Worm (Caenorhabditis elegans) whole organism, late embryonic: ENCODE measurements around the gene acdh-13.

ENCODE experiments used
- C08G9.2 ChIP-seq: sonication (generic microtip); optimal IDR thresholded peaks from 2 replicates; lab custom pipeline; 2016; ENCODE audit warnings: mild to moderate bottlenecking, missing genetic modification characterization, moderate library complexity, missing compliant biosample characterization
- K09A11.1 ChIP-seq: sonication (generic microtip); optimal IDR thresholded peaks from 2 replicates; lab custom pipeline; 2017; ENCODE audit warnings: antibody characterized with exemption, mild to moderate bottlenecking, missing genetic modification characterization, missing compliant biosample characterization; ENCODE audit not compliant: insufficient read depth
- T23F11.4 ChIP-seq: fragments of 200-800 bp; sonication (Bioruptor generic); optimal IDR thresholded peaks from 2 replicates; lab custom pipeline; 2018; ENCODE audit warnings: mild to moderate bottlenecking, missing genetic modification characterization, missing compliant biosample characterization
- Y22D7AL.16 ChIP-seq: sonication (generic microtip); optimal IDR thresholded peaks from 2 replicates; lab custom pipeline; 2016; ENCODE audit warnings: missing genetic modification characterization, missing compliant biosample characterization
- ahr-1 ChIP-seq: sonication (generic microtip); optimal IDR thresholded peaks from 2 replicates; lab custom pipeline; 2016; ENCODE audit warnings: missing genetic modification characterization, missing compliant biosample characterization
- ceh-19 ChIP-seq: fragments of 200-800 bp; sonication (Bioruptor generic); optimal IDR thresholded peaks from 2 replicates; lab custom pipeline; 2018; ENCODE audit warnings: mild to moderate bottlenecking, missing genetic modification characterization, missing compliant biosample characterization
- ceh-2 ChIP-seq: sonication (generic microtip); optimal IDR thresholded peaks from 2 replicates; lab custom pipeline; 2016; ENCODE audit warnings: missing genotype, missing genetic modification characterization, missing compliant biosample characterization
- ceh-22 ChIP-seq: sonication (generic microtip); optimal IDR thresholded peaks from 2 replicates; lab custom pipeline; 2017; ENCODE audit warnings: missing biosample characterization, missing genetic modification characterization
- ceh-30 ChIP-seq: fragments of 150-350 bp; optimal IDR thresholded peaks from 2 replicates; lab custom pipeline; 2014; ENCODE audit warnings: missing biosample characterization, missing genetic modification characterization
- ceh-45 ChIP-seq: fragments of 200-800 bp; sonication (Bioruptor generic); IDR thresholded peaks from 2 replicates; pipeline ENCODE4 v1.3.6; 2022; ENCODE audit warnings: missing genetic modification reagents, missing genetic modification characterization, missing compliant biosample characterization
- ceh-6 ChIP-seq: fragments of 200-800 bp; sonication (Bioruptor generic); optimal IDR thresholded peaks from 2 replicates; lab custom pipeline; 2018; ENCODE audit warnings: mild to moderate bottlenecking, missing genetic modification characterization, missing compliant biosample characterization
- ceh-9 ChIP-seq: sonication (generic microtip); optimal IDR thresholded peaks from 2 replicates; lab custom pipeline; 2016; ENCODE audit warnings: mild to moderate bottlenecking, missing genetic modification characterization, inconsistent platforms, missing compliant biosample characterization
- dmd-4 ChIP-seq: sonication (generic microtip); optimal IDR thresholded peaks from 2 replicates; lab custom pipeline; 2016; ENCODE audit warnings: borderline replicate concordance, missing genetic modification characterization, missing compliant biosample characterization
- dve-1 ChIP-seq: sonication (generic microtip); optimal IDR thresholded peaks from 2 replicates; lab custom pipeline; 2017; ENCODE audit warnings: antibody characterized with exemption, mild to moderate bottlenecking, missing genetic modification characterization, missing compliant biosample characterization
- elt-4 ChIP-seq: sonication (generic microtip); optimal IDR thresholded peaks from 2 replicates; lab custom pipeline; 2016; ENCODE audit warnings: missing genetic modification characterization, missing compliant biosample characterization
- eyg-1 ChIP-seq: sonication (generic microtip); optimal IDR thresholded peaks from 2 replicates; lab custom pipeline; 2016; ENCODE audit warnings: missing genotype, missing genetic modification characterization, missing compliant biosample characterization
- fax-1 ChIP-seq: sonication (generic microtip); optimal IDR thresholded peaks from 2 replicates; lab custom pipeline; 2016; ENCODE audit warnings: missing genotype, missing genetic modification characterization, missing compliant biosample characterization
- fkh-6 ChIP-seq: sonication (generic microtip); optimal IDR thresholded peaks from 2 replicates; lab custom pipeline; 2016; ENCODE audit warnings: missing genetic modification characterization, missing compliant biosample characterization
- hlh-15 ChIP-seq: sonication (generic microtip); optimal IDR thresholded peaks from 2 replicates; lab custom pipeline; 2016; ENCODE audit warnings: missing genetic modification characterization, missing compliant biosample characterization
- hlh-30 ChIP-seq: sonication (generic microtip); optimal IDR thresholded peaks from 2 replicates; lab custom pipeline; 2017; ENCODE audit warnings: antibody characterized with exemption, missing genetic modification characterization, missing compliant biosample characterization; ENCODE audit not compliant: insufficient read depth
- hlh-6 ChIP-seq: sonication (generic microtip); optimal IDR thresholded peaks from 2 replicates; lab custom pipeline; 2016; ENCODE audit warnings: missing genotype, missing genetic modification characterization, missing compliant biosample characterization
- lin-11 ChIP-seq: fragments of 200-800 bp; sonication (Bioruptor generic); optimal IDR thresholded peaks from 2 replicates; lab custom pipeline; 2018; ENCODE audit warnings: mild to moderate bottlenecking, missing genetic modification characterization, missing compliant biosample characterization
- mec-3 ChIP-seq: sonication (generic microtip); optimal IDR thresholded peaks from 2 replicates; lab custom pipeline; 2016; ENCODE audit warnings: borderline replicate concordance, missing genetic modification characterization, missing compliant biosample characterization
- nhr-232 ChIP-seq: sonication (generic microtip); optimal IDR thresholded peaks from 2 replicates; lab custom pipeline; 2016; ENCODE audit warnings: missing genetic modification characterization, missing compliant biosample characterization
- odd-2 ChIP-seq: sonication (generic microtip); optimal IDR thresholded peaks from 2 replicates; lab custom pipeline; 2017; ENCODE audit warnings: antibody characterized with exemption, mild to moderate bottlenecking, missing genetic modification characterization, missing compliant biosample characterization
- pha-4 ChIP-seq: fragments of 150-350 bp; optimal IDR thresholded peaks from 2 replicates; lab custom pipeline; 2018; ENCODE audit warnings: missing biosample characterization, missing genetic modification reagents, missing genetic modification characterization
- pqm-1 ChIP-seq: sonication (generic microtip); optimal IDR thresholded peaks from 2 replicates; lab custom pipeline; 2016; ENCODE audit warnings: missing genetic modification characterization, missing compliant biosample characterization
- pros-1 ChIP-seq: fragments of 150-350 bp; optimal IDR thresholded peaks from 2 replicates; lab custom pipeline; 2014; ENCODE audit warnings: missing biosample characterization, missing genetic modification reagents, missing genetic modification characterization
- ref-2 ChIP-seq: sonication (generic microtip); optimal IDR thresholded peaks from 2 replicates; lab custom pipeline; 2016; ENCODE audit warnings: missing genetic modification characterization, missing compliant biosample characterization
- sdc-2 ChIP-seq: sonication (generic microtip); optimal IDR thresholded peaks from 2 replicates; lab custom pipeline; 2016; ENCODE audit warnings: missing genotype, missing genetic modification characterization, missing compliant biosample characterization
- syd-9 ChIP-seq: sonication (generic microtip); optimal IDR thresholded peaks from 2 replicates; lab custom pipeline; 2016; ENCODE audit warnings: mild to moderate bottlenecking, missing genetic modification characterization, moderate library complexity, missing compliant biosample characterization
- tbx-2 ChIP-seq: sonication (generic microtip); optimal IDR thresholded peaks from 2 replicates; lab custom pipeline; 2016; ENCODE audit warnings: missing genetic modification characterization, missing compliant biosample characterization
- tbx-7 ChIP-seq: sonication (generic microtip); optimal IDR thresholded peaks from 2 replicates; lab custom pipeline; 2016; ENCODE audit warnings: missing genotype, missing genetic modification characterization, missing compliant biosample characterization
- ttx-3 ChIP-seq: sonication (generic microtip); optimal IDR thresholded peaks from 2 replicates; lab custom pipeline; 2016; ENCODE audit warnings: missing genetic modification reagents, missing genetic modification characterization, missing compliant biosample characterization
- unc-42 ChIP-seq: sonication (generic microtip); optimal IDR thresholded peaks from 2 replicates; lab custom pipeline; 2016; ENCODE audit warnings: missing genotype, missing genetic modification characterization, missing compliant biosample characterization
- unc-55 ChIP-seq: sonication (generic microtip); optimal IDR thresholded peaks from 2 replicates; lab custom pipeline; 2017; ENCODE audit warnings: missing biosample characterization, missing genetic modification reagents, missing genetic modification characterization
- zip-5 ChIP-seq: sonication (generic microtip); optimal IDR thresholded peaks from 2 replicates; lab custom pipeline; 2016; ENCODE audit warnings: missing genetic modification characterization, missing compliant biosample characterization

The acdh-13 gene

ce11 chrIV:8499956-8500355 is 1.3 kb upstream of the acdh-13 start:
- no peak for TF ChIP-seq fkh-6 (tag; lab: Kevin White, UChicago)
- TF ChIP-seq tbx-7 (tag; lab: Kevin White, UChicago): no peak
- TF ChIP-seq ceh-9 (tag; lab: Kevin White, UChicago): no peak
- TF ChIP-seq K09A11.1: no peak
- no peak for TF ChIP-seq odd-2 (tag; lab: Kevin White, UChicago)
- TF ChIP-seq sdc-2 (tag; lab: Kevin White, UChicago): no peak
- TF ChIP-seq, all 69 proteins: peak for 0

ce11 chrIV:8496263-8496662 is 2.4 kb downstream of the acdh-13 start, which contains the start of gene C28C12.12:
Gene C28C12.12, minus strand, starts transcription at chrIV:8496363.
- no peak for TF ChIP-seq ahr-1 (tag; lab: Kevin White, UChicago)
- TF ChIP-seq ceh-22: no peak
- no peak for TF ChIP-seq ceh-45 (GFP tag; lab: Robert Waterston, UW)
- TF ChIP-seq ceh-9 (tag; lab: Kevin White, UChicago): no peak
- TF ChIP-seq C08G9.2: no peak

- no peak for TF ChIP-seq elt-4 (tag; lab: Kevin White, UChicago)
- TF ChIP-seq T23F11.4: no peak
- no peak for TF ChIP-seq lin-11 (tag; lab: Kevin White, UChicago)
- no peak for TF ChIP-seq pqm-1 (tag; lab: Kevin White, UChicago)
- TF ChIP-seq ceh-6 (GFP tag; lab: Kevin White, UChicago): no peak
- TF ChIP-seq ref-2: no peak
- no peak for TF ChIP-seq ttx-3 (tag; lab: Kevin White, UChicago)
- no peak for TF ChIP-seq odd-2 (tag; lab: Kevin White, UChicago)
- no peak for TF ChIP-seq tbx-2 (tag; lab: Kevin White, UChicago)
- no peak for TF ChIP-seq syd-9 (tag; lab: Kevin White, UChicago)
- no peak for TF ChIP-seq pros-1 (tag; lab: Kevin White, UChicago)
- no peak for TF ChIP-seq unc-42 (tag; lab: Kevin White, UChicago)
- no peak for TF ChIP-seq pha-4 (tag; lab: Kevin White, UChicago)
- no peak for TF ChIP-seq ceh-30 (tag; lab: Kevin White, UChicago)
- no peak for TF ChIP-seq hlh-15 (tag; lab: Kevin White, UChicago)
- no peak for TF ChIP-seq dve-1 (tag; lab: Kevin White, UChicago)
- TF ChIP-seq hlh-6 (tag; lab: Kevin White, UChicago): no peak
- TF ChIP-seq ceh-22: no peak
- no peak for TF ChIP-seq dmd-4 (tag; lab: Kevin White, UChicago)
- no peak for TF ChIP-seq hlh-30 (tag; lab: Kevin White, UChicago)
Measured at ce11 chrIV:8492242-8492641, 6.4 kb downstream of the acdh-13 start, which contains the start of gene sru-7. Gene sru-7, plus strand, starts transcription at chrIV:8492542.

DNA sequence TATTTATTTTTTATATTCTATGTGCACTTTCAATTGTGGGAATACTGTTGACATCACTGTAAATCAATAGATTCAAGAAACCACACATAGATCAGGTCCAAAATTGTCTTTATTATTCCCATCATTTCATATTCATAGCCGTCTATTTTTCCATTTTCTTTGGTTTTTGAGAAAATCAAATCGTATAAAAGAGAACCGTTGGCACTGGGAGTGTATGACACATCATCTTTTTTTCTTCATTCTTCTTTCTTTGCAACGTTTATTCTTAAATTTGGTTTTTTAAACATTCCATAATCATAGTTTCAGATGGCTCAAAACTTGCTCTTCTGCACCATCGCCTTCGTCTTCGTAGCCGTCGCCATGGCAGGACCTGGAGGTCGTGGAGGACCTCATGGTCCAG is 8.7 kb downstream of the acdh-13 start, which contains the start of gene srlf-2:
Gene srlf-2, plus strand, starts transcription at position 301 of the 400 bp plus-strand sequence.
- TF ChIP-seq eyg-1 (tag; lab: Kevin White, UChicago): no peak
- no peak for TF ChIP-seq ceh-30 (tag; lab: Kevin White, UChicago)
- TF ChIP-seq ceh-9 (tag; lab: Kevin White, UChicago): no peak
- no peak for TF ChIP-seq mec-3 (tag; lab: Kevin White, UChicago)
- no peak for TF ChIP-seq nhr-232 (tag; lab: Kevin White, UChicago)
- no peak for TF ChIP-seq ceh-19 (GFP tag; lab: Kevin White, UChicago)
- no peak for TF ChIP-seq ceh-2
- TF ChIP-seq unc-55: no peak

DNA sequence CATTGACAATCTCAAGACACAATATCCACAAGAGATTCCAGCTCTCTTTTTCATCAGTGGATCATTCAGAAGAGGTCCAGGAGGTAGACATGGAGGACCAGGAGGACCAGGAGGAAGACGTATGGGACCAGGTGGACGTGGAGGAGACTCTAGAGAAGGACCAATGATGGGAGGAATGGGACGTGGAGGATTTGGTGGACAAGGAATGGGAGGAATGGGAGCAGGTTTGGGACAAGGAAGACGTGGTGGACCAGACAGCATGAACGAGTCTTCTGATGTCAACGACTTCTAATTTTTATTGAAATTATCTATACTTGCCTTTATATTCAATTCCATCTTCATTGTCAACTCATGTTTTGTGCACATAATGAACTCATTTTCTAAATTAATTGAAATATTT is 10.6 kb downstream of the acdh-13 start:
- TF ChIP-seq zip-5 (tag; lab: Kevin White, UChicago): no peak
- TF ChIP-seq Y22D7AL.16: no peak
- no peak for TF ChIP-seq fax-1 (tag; lab: Kevin White, UChicago)
- TF ChIP-seq K09A11.1: no peak
- no peak for TF ChIP-seq unc-55
- no peak for TF ChIP-seq ceh-9 (tag; lab: Kevin White, UChicago)
- TF ChIP-seq tbx-7 (tag; lab: Kevin White, UChicago): no peak
- no peak for TF ChIP-seq lin-11 (tag; lab: Kevin White, UChicago)
- TF ChIP-seq tbx-2 (tag; lab: Kevin White, UChicago): no peak
